Worm (Caenorhabditis elegans): ENCODE measurements around the gene F38C2.7.

Gene F38C2.7

DNA sequence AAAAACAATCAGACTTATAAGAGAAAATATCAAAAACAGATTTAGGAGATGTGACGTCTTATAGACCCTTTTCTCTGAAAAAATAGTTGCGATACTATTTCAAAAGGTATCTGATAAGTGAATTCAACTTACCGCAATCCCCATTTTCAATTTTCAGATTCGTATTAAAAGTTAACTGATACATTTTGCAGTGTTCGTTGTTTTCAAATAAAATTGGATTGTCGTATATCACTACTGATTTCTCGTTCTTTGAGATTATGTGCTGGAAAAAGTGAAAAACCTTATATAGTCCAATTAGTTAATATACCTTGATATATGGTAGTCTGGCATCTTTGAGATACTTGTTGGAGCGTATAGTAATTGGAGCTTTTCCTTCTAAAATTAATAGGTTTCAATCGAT is 46.7 kb downstream of the F38C2.7 start:
- TF ChIP-seq mab-5 (tag; optimal IDR thresholded peaks at IDR 0.05) (no peak), lin-13 (GFP tag; optimal IDR thresholded peaks at IDR 0.05) (no peak), fos-1 (tag; optimal IDR thresholded peaks at IDR 0.05) (no peak), sem-4 (tag; optimal IDR thresholded peaks at IDR 0.05) (no peak), lin-39 (tag; optimal IDR thresholded peaks at IDR 0.05) (no peak), Y55F3AM.14 (GFP tag; optimal IDR thresholded peaks at IDR 0.05) (no peak), gmeb-1 (tag; optimal IDR thresholded peaks at IDR 0.05) (no peak), ama-1 (optimal IDR thresholded peaks at IDR 0.05) (no peak), crh-2 (tag; optimal IDR thresholded peaks at IDR 0.05) (no peak), nhr-129 (tag; optimal IDR thresholded peaks at IDR 0.05) (no peak), nhr-23 (tag; optimal IDR thresholded peaks at IDR 0.05) (no peak), R02D3.7 (tag; optimal IDR thresholded peaks at IDR 0.05) (no peak), ceh-82 (tag; optimal IDR thresholded peaks at IDR 0.05) (no peak), ztf-11 (tag; optimal IDR thresholded peaks at IDR 0.05) (no peak), mbf-1 (tag; optimal IDR thresholded peaks at IDR 0.05) (no peak), F13H6.1 (tag; optimal IDR thresholded peaks at IDR 0.05) (no peak), nhr-11 (tag; optimal IDR thresholded peaks at IDR 0.05) (no peak), nhr-12 (tag; optimal IDR thresholded peaks at IDR 0.05) (no peak)

All from whole organism, L2 larva.